Fruit fly (Drosophila melanogaster): Measurements from ENCODE around the gene CG14422.

The CG14422 gene

dm6 chrX:2949114-2949513, 5.9 kb downstream of the CG14422 start:
- no peak for TF ChIP-seq CG17801 (GFP tag; optimal IDR thresholded peaks at IDR 0.05; ENCODE audit: partially characterized antibody)

- no peak for TF ChIP-seq CG17801 (GFP tag; optimal IDR thresholded peaks at IDR 0.05; ENCODE audit: partially characterized antibody)
Observed at dm6 chrX:2951637-2952036, 8.5 kb downstream of the CG14422 start.

DNA sequence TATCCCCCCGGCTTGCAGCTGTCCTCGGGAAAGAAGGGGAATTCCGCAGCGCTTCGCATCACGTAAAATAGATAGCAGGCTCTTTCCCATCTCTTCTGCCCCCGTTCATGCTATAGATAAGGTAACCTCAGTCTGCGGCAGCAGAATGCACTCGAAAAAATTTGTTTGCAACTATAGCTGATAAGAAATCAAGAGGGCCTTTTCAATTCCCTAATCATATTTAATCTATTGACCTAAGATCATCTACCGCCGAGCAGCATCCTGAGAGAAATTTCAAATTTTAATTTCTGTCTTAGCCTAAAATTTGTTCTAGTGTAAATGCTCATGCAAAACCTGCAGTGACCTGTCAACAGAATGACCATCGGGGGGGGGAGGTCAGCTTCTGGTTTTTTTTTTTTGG, 13.5 kb downstream of the CG14422 start:
- TF ChIP-seq CG17801 (GFP tag; optimal IDR thresholded peaks at IDR 0.05; ENCODE audit: partially characterized antibody): no peak

DNA sequence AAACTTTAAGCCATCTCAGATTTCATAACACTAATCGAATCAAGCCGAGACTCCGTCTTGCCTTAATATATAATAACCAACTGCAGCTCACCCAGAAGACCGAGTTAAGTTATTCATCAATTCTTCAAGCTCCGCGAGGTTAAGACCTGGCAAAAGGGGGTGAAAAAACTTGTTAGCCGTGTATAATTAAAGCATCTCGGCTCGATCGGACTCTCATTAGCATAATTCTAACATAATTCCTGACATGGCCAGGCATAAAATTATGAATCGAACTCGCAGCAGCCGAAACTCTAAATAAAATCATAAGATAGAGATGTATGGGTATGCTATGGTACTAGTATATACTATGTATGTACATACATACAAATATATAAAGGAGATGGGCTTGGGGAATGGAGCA, 20.0 kb downstream of the CG14422 start:
- TF ChIP-seq CG17801 (GFP tag; optimal IDR thresholded peaks at IDR 0.05; ENCODE audit: partially characterized antibody): no peak

DNA sequence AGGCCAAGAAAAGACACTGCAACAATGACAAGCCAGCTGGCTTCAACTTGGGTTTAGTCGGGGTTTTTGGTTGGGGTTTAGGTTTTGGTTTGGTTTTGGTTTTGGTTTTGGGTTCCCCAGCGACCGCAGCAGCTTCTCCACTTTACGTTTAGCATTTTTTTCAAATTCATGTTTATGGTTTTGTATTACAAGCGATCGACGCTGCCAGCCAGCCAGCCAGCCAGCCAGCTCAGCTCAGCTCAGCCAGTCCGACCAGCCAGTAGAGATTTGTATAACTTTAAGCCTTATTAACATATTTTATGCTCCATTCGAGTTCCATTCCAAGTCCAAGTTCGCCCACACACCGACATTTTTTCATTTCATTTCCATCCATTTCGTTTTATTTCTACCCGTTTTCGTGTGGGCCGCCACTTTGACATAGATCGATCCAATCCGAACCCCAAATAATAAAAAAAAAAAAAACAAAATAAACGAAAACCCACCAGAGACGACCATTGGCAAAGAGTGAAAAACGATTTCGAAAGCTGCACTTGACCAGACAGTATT, 20.7 kb downstream of the CG14422 start:
- no peak for TF ChIP-seq CG17801 (GFP tag; optimal IDR thresholded peaks at IDR 0.05; ENCODE audit: partially characterized antibody)

DNA sequence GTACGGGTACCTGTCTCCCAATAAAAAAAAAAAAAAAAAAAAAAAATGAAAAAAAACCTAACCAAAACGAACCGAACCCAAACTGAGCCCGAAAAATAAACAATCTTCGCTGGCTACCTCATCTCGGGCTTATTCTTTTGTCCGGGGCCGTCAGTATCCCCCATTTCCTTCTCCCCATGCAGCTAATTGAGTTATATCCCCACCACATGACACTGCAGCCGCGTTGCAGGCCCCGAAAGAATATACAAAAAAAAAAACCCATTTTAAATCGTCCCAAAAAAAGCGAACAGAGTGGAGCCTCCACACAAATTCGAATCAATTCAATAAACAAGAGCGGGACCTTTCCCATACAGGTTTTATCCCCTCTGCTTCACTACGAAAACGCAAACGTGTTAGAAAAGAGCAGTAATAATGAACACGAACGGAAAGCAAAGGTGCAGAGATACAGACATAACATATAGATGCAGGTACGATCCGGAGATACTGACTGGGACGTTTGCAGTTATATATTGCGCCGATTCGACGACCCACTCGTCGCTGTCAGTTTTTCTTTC, 21.6 kb downstream of the CG14422 start:
- no peak for TF ChIP-seq CG17801 (GFP tag; optimal IDR thresholded peaks at IDR 0.05; ENCODE audit: partially characterized antibody)

DNA sequence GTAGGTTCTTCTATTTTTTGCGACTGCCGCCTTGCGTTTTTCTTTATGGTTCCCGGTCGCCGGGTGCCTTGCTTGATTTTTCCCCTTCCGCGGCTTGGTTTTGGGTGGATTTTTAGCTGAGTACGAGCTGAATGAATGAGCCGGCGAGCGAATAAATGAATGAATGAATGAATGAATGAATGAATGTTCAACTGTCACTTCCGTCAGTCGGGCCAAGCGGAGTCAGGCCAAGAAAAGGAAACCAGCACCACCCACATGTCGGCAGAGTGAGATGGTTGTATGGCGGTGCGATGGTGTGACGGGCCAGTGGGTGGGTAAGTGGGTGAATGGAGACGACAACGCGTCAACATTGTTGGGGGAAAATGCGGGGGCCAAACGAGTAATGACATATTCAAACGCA, 25.9 kb downstream of the CG14422 start:
- no peak for TF ChIP-seq CG17801 (GFP tag; optimal IDR thresholded peaks at IDR 0.05; ENCODE audit: partially characterized antibody)

dm6 chrX:2973593-2973992, 30.4 kb downstream of the CG14422 start, which contains the start of gene rst:
TSS of gene rst (minus strand) at chrX:2973834.
- no peak for TF ChIP-seq CG17801 (GFP tag; optimal IDR thresholded peaks at IDR 0.05; ENCODE audit: partially characterized antibody)

DNA sequence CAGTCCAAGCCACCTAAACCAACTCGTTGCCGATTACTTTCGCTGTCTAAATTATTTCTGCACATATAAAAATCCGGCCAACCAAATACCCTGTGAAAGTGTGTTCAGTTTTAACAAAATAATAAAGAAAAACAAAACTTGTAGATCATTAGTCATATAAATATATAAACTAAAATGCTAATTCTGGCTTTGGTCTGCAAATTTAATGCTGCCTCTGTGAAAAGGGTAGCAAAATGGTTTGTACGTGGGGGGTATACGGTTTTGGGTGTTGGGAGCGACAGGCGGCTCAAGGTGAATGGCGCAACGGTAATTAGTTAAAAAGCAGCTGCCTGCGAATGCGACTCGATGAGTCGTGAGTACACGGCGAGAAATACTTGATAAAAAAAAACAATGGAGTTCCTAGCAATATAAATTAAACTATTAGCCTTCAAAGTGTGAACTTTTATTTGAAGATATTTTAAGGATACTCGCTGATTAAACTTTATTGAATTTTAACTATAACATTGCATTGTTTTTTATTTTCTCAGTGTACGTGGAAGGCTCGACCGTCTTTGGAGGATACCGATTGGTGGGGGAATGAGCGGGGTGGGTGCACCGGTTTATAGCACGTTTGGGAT, 34.8 kb downstream of the CG14422 start:
- TF ChIP-seq CG17801 (GFP tag; optimal IDR thresholded peaks at IDR 0.05; ENCODE audit: partially characterized antibody): no peak

dm6 chrX:2980290-2980689, 37.1 kb downstream of the CG14422 start:
- TF ChIP-seq CG17801 (GFP tag; optimal IDR thresholded peaks at IDR 0.05; ENCODE audit: partially characterized antibody): no peak

DNA sequence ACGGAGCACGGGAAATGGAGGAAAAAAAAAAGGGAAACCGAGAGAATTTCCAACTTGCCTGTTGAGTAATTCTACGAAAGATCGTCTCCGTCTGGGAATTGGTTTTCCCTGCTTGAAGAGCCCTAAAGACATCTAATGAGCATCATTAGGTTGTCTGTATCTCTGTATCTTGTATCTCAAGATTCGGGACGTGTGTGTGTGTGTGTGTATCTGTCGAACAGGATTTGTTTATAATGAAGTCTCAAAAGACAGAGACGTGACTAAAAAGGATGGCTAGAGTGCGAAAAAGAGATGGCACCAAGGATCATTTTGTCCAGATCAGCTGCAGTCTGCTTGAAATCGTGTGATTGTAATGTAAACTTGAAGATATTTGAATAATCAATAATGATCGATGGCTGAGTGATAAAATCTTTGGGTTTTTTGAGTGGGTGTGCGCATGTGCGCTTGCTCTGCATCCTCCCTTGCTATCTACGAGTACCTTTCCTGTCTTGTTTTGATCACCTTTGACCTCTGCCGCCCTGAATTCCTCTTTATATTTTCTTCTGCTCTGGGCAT, 39.3 kb downstream of the CG14422 start:
- no peak for TF ChIP-seq CG17801 (GFP tag; optimal IDR thresholded peaks at IDR 0.05; ENCODE audit: partially characterized antibody)

DNA sequence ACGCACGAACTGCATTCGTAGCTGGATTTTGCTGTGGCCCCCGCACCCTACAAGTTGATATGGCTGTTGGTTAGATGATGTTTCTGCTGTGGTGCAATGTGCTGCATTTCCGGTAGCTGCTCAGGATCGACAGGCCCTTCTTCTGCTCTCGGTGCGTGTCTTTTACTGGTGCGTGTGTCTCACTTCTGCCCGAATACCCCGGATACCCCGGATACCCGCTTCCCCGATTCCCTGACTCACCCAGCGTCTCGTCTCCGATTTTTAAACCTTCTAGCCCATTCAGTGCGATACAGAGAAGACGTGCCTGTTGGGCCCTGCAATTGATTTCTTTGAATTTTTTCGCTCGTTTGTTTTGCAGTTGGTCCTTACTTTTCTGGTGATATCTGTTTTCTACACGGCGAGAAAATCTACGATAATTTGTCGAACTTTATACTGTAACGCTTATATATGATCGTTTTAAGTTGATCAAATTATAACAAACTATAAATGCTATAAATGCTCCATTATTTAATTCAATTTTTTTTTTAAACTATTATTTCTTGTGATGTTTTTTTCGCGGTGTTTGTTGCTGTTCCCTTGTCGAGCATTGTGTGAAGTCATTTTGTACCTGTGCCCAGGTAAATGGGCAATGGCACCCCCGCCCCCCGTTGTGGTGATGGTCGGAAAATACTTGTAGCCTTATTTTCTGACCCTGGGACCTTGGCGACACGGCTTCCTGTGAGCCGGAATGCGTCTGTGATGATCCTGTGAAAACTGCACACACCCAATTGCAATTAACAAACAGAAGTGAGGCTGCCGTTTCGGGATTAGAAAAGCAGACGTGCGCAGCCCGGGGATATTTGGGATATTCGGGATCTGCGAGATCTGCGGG, 42.0 kb downstream of the CG14422 start:
- no peak for TF ChIP-seq CG17801 (GFP tag; optimal IDR thresholded peaks at IDR 0.05; ENCODE audit: partially characterized antibody)

dm6 chrX:2987320-2987719, 44.1 kb downstream of the CG14422 start:
- TF ChIP-seq CG17801 (GFP tag; optimal IDR thresholded peaks at IDR 0.05; ENCODE audit: partially characterized antibody): no peak

DNA sequence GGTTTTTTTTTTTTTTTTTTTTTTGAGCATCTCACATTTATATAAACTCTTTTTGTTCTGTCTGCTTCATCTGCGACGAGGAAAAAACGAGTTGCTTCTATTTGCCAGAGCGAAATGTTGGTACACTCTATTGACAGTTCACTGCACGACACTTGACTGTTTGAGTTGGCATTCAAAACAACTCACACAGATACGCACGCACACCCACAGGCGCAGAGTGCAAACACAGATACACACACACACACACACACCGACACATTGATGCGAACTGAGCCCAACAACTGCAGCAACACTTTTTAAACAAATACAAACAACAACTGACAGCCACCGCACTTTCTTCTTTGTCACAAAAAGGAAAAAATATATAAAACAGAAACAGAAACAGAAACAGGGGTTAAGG, 46.1 kb downstream of the CG14422 start:
- no peak for TF ChIP-seq CG17801 (GFP tag; optimal IDR thresholded peaks at IDR 0.05; ENCODE audit: partially characterized antibody)

- TF ChIP-seq CG17801 (GFP tag; optimal IDR thresholded peaks at IDR 0.05; ENCODE audit: partially characterized antibody): no peak
Observed at dm6 chrX:2990952-2991351, 47.8 kb downstream of the CG14422 start.
